Worm (Caenorhabditis elegans): ENCODE results near the gene clec-59.
A peak's percentile ranks its signal among the peaks of the same experiment; 100 is the strongest.

Gene clec-59

DNA sequence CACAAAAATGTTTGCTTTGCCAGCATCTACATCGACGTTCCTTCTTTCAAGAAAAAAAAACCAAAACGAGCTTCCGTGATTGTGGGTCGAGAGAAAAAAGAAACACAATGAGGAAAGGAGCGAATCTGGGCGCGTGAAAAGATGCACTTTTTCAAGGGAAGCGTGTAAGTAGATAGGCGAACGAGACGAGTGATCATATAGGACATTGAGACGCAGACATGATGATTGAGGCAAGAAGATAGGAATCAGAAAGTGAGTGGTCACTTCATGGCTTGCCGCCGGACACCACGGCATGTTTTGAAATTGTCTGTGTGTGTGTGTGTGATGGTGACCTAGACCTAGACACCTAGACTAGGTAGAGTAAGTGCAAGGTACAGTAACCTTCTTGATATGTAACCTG is 22.3 kb upstream of the clec-59 start:
- TF ChIP-seq mml-1 (tag; optimal IDR thresholded peaks at IDR 0.05): no peak
- peak; percentile 9 for TF ChIP-seq pha-4 (tag; optimal IDR thresholded peaks at IDR 0.05)
- no peak for TF ChIP-seq eor-1 (tag; optimal IDR thresholded peaks at IDR 0.05)
- peak; percentile 50 for TF ChIP-seq lin-39 (tag; optimal IDR thresholded peaks at IDR 0.05)
- TF ChIP-seq unc-62 (GFP tag; optimal IDR thresholded peaks at IDR 0.05): peak; percentile 77
- TF ChIP-seq nhr-77 (tag; optimal IDR thresholded peaks at IDR 0.05): no peak
- no peak for TF ChIP-seq sea-2 (GFP tag; optimal IDR thresholded peaks at IDR 0.05)
- peak; percentile 55 for TF ChIP-seq nhr-23 (tag; optimal IDR thresholded peaks at IDR 0.05)
- no peak for TF ChIP-seq daf-12 (tag; optimal IDR thresholded peaks at IDR 0.05)
- TF ChIP-seq elt-2 (tag; optimal IDR thresholded peaks at IDR 0.05): no peak
- no peak for TF ChIP-seq aly-2 (tag; optimal IDR thresholded peaks at IDR 0.05)
- TF ChIP-seq ceh-82 (tag; optimal IDR thresholded peaks at IDR 0.05): no peak
- peak; percentile 22 for TF ChIP-seq R02D3.7 (tag; optimal IDR thresholded peaks at IDR 0.05)
- no peak for TF ChIP-seq fkh-10 (GFP tag; optimal IDR thresholded peaks at IDR 0.05)
- peak; percentile 51 for TF ChIP-seq hmg-11 (tag; optimal IDR thresholded peaks at IDR 0.05)
- no peak for TF ChIP-seq ztf-4 (tag; optimal IDR thresholded peaks at IDR 0.05)
- peak; percentile 83 for TF ChIP-seq nhr-25 (tag; optimal IDR thresholded peaks at IDR 0.05)
- peak; percentile 79 for TF ChIP-seq nfya-1 (tag; optimal IDR thresholded peaks at IDR 0.05; ENCODE audit: insufficient read depth)
- no peak for TF ChIP-seq jun-1 (tag; optimal IDR thresholded peaks at IDR 0.05)
- TF ChIP-seq nhr-11 (tag; optimal IDR thresholded peaks at IDR 0.05): no peak
- peak; percentile 46 for TF ChIP-seq lsy-12 (tag; optimal IDR thresholded peaks at IDR 0.05)
- TF ChIP-seq fos-1 (tag; optimal IDR thresholded peaks at IDR 0.05): no peak
- TF ChIP-seq nhr-67 (tag; optimal IDR thresholded peaks at IDR 0.05): no peak
- TF ChIP-seq zag-1 (tag; optimal IDR thresholded peaks at IDR 0.05): no peak
- no peak for TF ChIP-seq ceh-9 (tag; optimal IDR thresholded peaks at IDR 0.05)
- TF ChIP-seq egl-5 (tag; optimal IDR thresholded peaks at IDR 0.05): peak; percentile 51
- TF ChIP-seq ceh-28 (tag; optimal IDR thresholded peaks at IDR 0.05): peak; percentile 30
- TF ChIP-seq ztf-11 (tag; optimal IDR thresholded peaks at IDR 0.05): no peak
- no peak for TF ChIP-seq egl-27 (tag; optimal IDR thresholded peaks at IDR 0.05)
- TF ChIP-seq nhr-76 (tag; optimal IDR thresholded peaks at IDR 0.05): no peak
- no peak for TF ChIP-seq snpc-4 (tag; optimal IDR thresholded peaks at IDR 0.05)
- TF ChIP-seq pqm-1 (tag; optimal IDR thresholded peaks at IDR 0.05): peak; percentile 38
- TF ChIP-seq tbx-2 (tag; optimal IDR thresholded peaks at IDR 0.05): no peak
- TF ChIP-seq skn-1 (tag; optimal IDR thresholded peaks at IDR 0.05): peak; percentile 69
- no peak for TF ChIP-seq fkh-2 (tag; optimal IDR thresholded peaks at IDR 0.05)
- TF ChIP-seq ama-1 (optimal IDR thresholded peaks at IDR 0.05): peak; percentile 67
- no peak for TF ChIP-seq unc-39 (tag; optimal IDR thresholded peaks at IDR 0.05)
- no peak for TF ChIP-seq nhr-28 (tag; optimal IDR thresholded peaks at IDR 0.05)
- peak; percentile 59 for TF ChIP-seq elt-1 (tag; optimal IDR thresholded peaks at IDR 0.05)
- peak; percentile 39 for TF ChIP-seq mdl-1 (tag; optimal IDR thresholded peaks at IDR 0.05)
- no peak for TF ChIP-seq nhr-12 (tag; optimal IDR thresholded peaks at IDR 0.05)
- no peak for TF ChIP-seq ceh-16 (tag; optimal IDR thresholded peaks at IDR 0.05)
- peak; percentile 52 for TF ChIP-seq lin-15B (tag; optimal IDR thresholded peaks at IDR 0.05)
- peak; percentile 74 for TF ChIP-seq nhr-43 (tag; optimal IDR thresholded peaks at IDR 0.05; ENCODE audit: poor library complexity, severe bottlenecking)
- no peak for TF ChIP-seq elt-3 (tag; optimal IDR thresholded peaks at IDR 0.05)
- TF ChIP-seq ZK546.5 (tag; optimal IDR thresholded peaks at IDR 0.05): no peak
- no peak for TF ChIP-seq nhr-237 (tag; optimal IDR thresholded peaks at IDR 0.05)

DNA sequence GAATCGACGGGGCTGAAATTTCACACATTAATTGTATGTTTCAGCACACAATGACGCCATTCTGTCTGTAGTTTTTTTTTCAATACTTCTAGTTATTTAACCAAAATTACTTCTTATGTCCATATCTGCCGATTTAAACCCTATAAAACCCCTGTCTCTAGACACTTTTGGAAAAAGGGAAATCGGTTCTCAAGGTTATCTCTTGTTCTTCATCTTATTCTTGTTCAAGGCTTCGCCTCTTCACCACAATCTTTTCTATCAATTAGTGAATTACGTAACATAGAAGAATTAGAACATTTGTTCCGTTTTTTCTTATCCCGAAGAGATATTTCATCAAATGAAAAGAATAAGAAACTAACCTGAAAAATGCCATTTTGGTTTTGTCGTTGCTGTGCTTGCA is 21.4 kb upstream of the clec-59 start:
- TF ChIP-seq hmg-11 (tag; optimal IDR thresholded peaks at IDR 0.05) (no peak), daf-12 (tag; optimal IDR thresholded peaks at IDR 0.05) (no peak), nhr-12 (tag; optimal IDR thresholded peaks at IDR 0.05) (no peak), ceh-28 (tag; optimal IDR thresholded peaks at IDR 0.05) (no peak), skn-1 (tag; optimal IDR thresholded peaks at IDR 0.05) (no peak), nhr-237 (tag; optimal IDR thresholded peaks at IDR 0.05) (no peak), tbx-2 (tag; optimal IDR thresholded peaks at IDR 0.05) (no peak), nhr-25 (tag; optimal IDR thresholded peaks at IDR 0.05) (peak; percentile 76), mml-1 (tag; optimal IDR thresholded peaks at IDR 0.05) (no peak), elt-3 (tag; optimal IDR thresholded peaks at IDR 0.05) (peak in 1 of 3 experiments; percentile 16), R02D3.7 (tag; optimal IDR thresholded peaks at IDR 0.05) (no peak), pqm-1 (tag; optimal IDR thresholded peaks at IDR 0.05) (no peak), lsy-12 (tag; optimal IDR thresholded peaks at IDR 0.05) (no peak), sea-2 (GFP tag; optimal IDR thresholded peaks at IDR 0.05) (no peak), nhr-23 (tag; optimal IDR thresholded peaks at IDR 0.05) (peak; percentile 82), nhr-11 (tag; optimal IDR thresholded peaks at IDR 0.05) (no peak), ceh-16 (tag; optimal IDR thresholded peaks at IDR 0.05) (no peak), fkh-2 (tag; optimal IDR thresholded peaks at IDR 0.05) (no peak), ceh-82 (tag; optimal IDR thresholded peaks at IDR 0.05) (no peak), nhr-28 (tag; optimal IDR thresholded peaks at IDR 0.05) (no peak), lin-15B (tag; optimal IDR thresholded peaks at IDR 0.05) (no peak)

Measured in whole organism, L3 larva.